Worm (Caenorhabditis elegans): ENCODE data around the gene R160.14.

Gene R160.14

ce11 chrX:4400296-4400695, 28.4 kb upstream of the R160.14 start:
- TF ChIP-seq ref-1 (GFP tag; conservative IDR thresholded peaks at IDR 0.05) = no peak
- TF ChIP-seq ztf-23 (GFP tag; IDR thresholded peaks at IDR 0.05) = no peak
- TF ChIP-seq tab-1 (GFP tag; IDR thresholded peaks at IDR 0.05) = no peak
- no peak for TF ChIP-seq cog-1 (tag; optimal IDR thresholded peaks at IDR 0.05)
- no peak for TF ChIP-seq T22C8.4 (GFP tag; IDR thresholded peaks at IDR 0.05)
- TF ChIP-seq ztf-29 (GFP tag; IDR thresholded peaks at IDR 0.05) = no peak
- TF ChIP-seq flt-1 (GFP tag; IDR thresholded peaks at IDR 0.05) = no peak
- TF ChIP-seq klf-2 (GFP tag; conservative IDR thresholded peaks at IDR 0.05) = no peak
- no peak for TF ChIP-seq med-1 (GFP tag; optimal IDR thresholded peaks at IDR 0.05; ENCODE audit: insufficient read depth)

- TF ChIP-seq cog-1 (tag; optimal IDR thresholded peaks at IDR 0.05) (no peak), ztf-29 (GFP tag; IDR thresholded peaks at IDR 0.05) (no peak), T22C8.4 (GFP tag; IDR thresholded peaks at IDR 0.05) (no peak), tab-1 (GFP tag; IDR thresholded peaks at IDR 0.05) (no peak), ref-1 (GFP tag; conservative IDR thresholded peaks at IDR 0.05) (no peak), flt-1 (GFP tag; IDR thresholded peaks at IDR 0.05) (no peak), klf-2 (GFP tag; conservative IDR thresholded peaks at IDR 0.05) (no peak), ztf-23 (GFP tag; IDR thresholded peaks at IDR 0.05) (no peak), med-1 (GFP tag; optimal IDR thresholded peaks at IDR 0.05; ENCODE audit: insufficient read depth) (no peak)
These were observed 25.6 kb upstream of the R160.14 start for ce11 chrX:4397460-4397859.

DNA sequence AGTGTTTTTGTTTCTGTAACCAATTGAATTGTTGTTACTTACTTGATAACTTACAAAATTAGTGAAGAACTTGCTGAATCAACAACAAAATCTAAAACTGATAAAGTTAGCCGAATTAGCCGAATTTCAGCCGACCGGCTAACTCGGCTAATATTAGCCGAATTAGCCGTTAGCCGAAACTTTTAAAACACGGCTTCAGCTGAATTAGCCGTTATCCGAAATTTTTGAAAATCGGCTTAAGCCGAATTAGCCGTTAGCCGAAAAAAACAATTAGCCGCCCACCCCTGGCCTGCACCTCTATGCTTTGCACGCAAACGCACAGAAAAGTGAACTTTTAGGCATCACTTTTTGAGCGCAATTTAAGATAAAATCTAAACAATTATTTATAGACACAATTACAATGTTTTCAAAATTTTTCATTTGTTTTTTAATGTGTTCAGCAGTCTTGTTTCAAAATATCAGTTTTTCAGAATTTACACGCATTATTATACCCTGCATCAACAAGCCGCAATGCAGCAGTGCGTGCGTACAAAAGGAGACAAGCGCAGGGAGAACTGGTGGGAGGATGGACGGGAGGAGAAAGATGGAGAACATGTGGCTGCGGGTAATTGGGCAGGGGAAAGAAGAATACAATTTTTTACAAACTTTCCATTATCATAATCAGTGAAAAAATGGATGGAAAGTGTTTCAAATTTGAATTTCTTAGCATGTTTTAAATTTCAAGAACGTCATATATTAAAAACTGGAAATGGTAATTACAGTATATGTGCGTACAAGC, 23.4 kb upstream of the R160.14 start:
- no peak for TF ChIP-seq flt-1 (GFP tag; IDR thresholded peaks at IDR 0.05)
- peak; percentile 48; the same call in 1 of the 2 replicates for TF ChIP-seq ztf-23 (GFP tag; IDR thresholded peaks at IDR 0.05)
- no peak for TF ChIP-seq med-1 (GFP tag; optimal IDR thresholded peaks at IDR 0.05; ENCODE audit: insufficient read depth)
- TF ChIP-seq T22C8.4 (GFP tag; IDR thresholded peaks at IDR 0.05) = no peak
- peak; percentile 54 for TF ChIP-seq cog-1 (tag; optimal IDR thresholded peaks at IDR 0.05)

DNA sequence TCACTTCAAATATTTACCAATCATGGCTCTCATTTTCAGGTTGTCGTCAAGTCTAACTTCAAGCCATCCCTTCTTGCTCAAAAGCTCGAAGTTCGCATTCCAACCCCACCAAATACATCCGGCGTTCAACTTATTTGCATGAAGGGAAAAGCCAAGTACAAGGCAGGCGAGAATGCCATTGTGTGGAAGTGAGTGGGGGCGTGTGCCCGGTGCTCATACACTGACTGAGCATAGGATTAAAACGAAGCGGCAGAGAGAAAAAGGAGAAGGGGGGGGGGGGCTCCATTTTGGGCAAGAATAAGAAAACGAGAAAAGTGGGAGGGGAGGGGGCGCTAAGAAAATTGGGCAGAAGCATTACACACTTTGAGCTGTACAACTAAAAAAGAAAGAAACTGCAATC, 19.8 kb upstream of the R160.14 start:
- TF ChIP-seq ztf-23 (GFP tag; IDR thresholded peaks at IDR 0.05) (no peak), ref-1 (GFP tag; conservative IDR thresholded peaks at IDR 0.05) (no peak), med-1 (GFP tag; optimal IDR thresholded peaks at IDR 0.05; ENCODE audit: insufficient read depth) (no peak), T22C8.4 (GFP tag; IDR thresholded peaks at IDR 0.05) (no peak), ztf-29 (GFP tag; IDR thresholded peaks at IDR 0.05) (no peak), flt-1 (GFP tag; IDR thresholded peaks at IDR 0.05) (no peak), cog-1 (tag; optimal IDR thresholded peaks at IDR 0.05) (no peak)

DNA sequence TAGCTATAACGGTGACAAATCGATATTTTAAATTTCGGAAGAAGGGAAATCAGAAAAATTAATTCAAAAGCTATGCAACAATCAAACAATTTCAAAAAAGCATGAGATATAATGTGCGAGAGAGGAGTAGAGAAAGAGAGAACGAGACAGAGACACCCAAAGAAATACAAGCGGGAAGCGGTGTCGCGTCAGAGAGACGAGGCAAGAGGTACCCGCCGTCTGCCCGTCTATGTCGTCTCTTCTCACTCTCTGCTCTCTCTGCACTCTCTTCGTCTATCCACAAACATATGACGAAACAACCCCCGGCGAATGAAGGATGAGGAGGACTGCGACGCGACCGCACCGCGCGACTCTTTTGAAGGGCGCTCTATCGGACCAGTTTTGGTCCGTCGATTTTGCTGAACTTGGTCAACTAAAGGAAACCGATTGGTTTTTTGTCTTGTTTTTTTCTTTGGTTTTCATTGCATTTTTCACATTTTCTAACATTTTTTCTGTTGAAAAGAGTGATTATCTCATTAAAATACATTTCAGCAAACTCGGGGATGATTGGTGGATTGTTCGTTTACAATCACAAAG, 17.0 kb upstream of the R160.14 start, which contains the start of gene dpy-23:
dpy-23 (plus strand) TSS at position 526 of the 576 bp plus-strand sequence.
- TF ChIP-seq ztf-29 (GFP tag; IDR thresholded peaks at IDR 0.05) (no peak), med-1 (GFP tag; optimal IDR thresholded peaks at IDR 0.05; ENCODE audit: insufficient read depth) (no peak), flt-1 (GFP tag; IDR thresholded peaks at IDR 0.05) (0 out of 2 replicates have a peak, but pooled peaks have one; percentile 46), cog-1 (tag; optimal IDR thresholded peaks at IDR 0.05) (peak; percentile 91), T22C8.4 (GFP tag; IDR thresholded peaks at IDR 0.05) (no peak), ztf-23 (GFP tag; IDR thresholded peaks at IDR 0.05) (no peak), klf-2 (GFP tag; conservative IDR thresholded peaks at IDR 0.05) (no peak)

ce11 chrX:4386493-4386892, 14.6 kb upstream of the R160.14 start:
- TF ChIP-seq tab-1 (GFP tag; IDR thresholded peaks at IDR 0.05) (no peak), ztf-29 (GFP tag; IDR thresholded peaks at IDR 0.05) (no peak), med-1 (GFP tag; optimal IDR thresholded peaks at IDR 0.05; ENCODE audit: insufficient read depth) (no peak), T22C8.4 (GFP tag; IDR thresholded peaks at IDR 0.05) (no peak), flt-1 (GFP tag; IDR thresholded peaks at IDR 0.05) (no peak), ref-1 (GFP tag; conservative IDR thresholded peaks at IDR 0.05) (no peak), ztf-23 (GFP tag; IDR thresholded peaks at IDR 0.05) (no peak), cog-1 (tag; optimal IDR thresholded peaks at IDR 0.05) (no peak), klf-2 (GFP tag; conservative IDR thresholded peaks at IDR 0.05) (no peak)

DNA sequence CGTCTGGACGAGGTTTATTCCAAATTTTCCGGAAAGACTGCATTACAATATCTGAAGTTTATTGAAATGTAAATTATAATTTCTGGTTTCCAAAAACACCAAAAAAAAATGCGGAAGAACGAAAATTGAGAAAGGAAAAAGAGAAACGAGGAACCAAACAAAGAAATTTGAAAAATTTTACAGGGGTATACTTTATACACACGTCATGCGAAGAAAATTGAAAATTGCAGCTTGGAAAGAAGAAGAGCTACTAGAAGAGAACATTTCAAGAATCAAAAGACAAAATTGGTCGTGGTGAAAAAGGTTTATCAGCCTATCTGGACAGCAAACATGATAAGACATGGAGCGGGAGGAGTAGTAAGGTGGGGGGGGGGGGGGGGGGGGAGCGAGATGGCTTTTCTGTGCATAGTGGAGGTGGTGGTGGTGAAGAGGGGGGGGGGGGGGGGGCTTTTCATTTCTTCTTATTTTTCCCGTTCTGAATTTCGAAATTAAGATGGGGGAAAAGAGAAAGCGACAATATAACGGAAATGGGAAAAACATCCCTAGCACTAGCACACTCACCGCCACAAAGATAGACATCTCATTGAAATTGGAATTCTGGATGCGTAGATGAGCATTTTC, 11.5 kb upstream of the R160.14 start, which contains the start of gene lst-2:
lst-2 (minus strand) TSS at position 51 of the 621 bp plus-strand sequence.
- no peak for TF ChIP-seq flt-1 (GFP tag; IDR thresholded peaks at IDR 0.05)
- TF ChIP-seq ztf-23 (GFP tag; IDR thresholded peaks at IDR 0.05) = no peak
- no peak for TF ChIP-seq klf-2 (GFP tag; conservative IDR thresholded peaks at IDR 0.05)
- no peak for TF ChIP-seq med-1 (GFP tag; optimal IDR thresholded peaks at IDR 0.05; ENCODE audit: insufficient read depth)
- TF ChIP-seq cog-1 (tag; optimal IDR thresholded peaks at IDR 0.05) = no peak
- TF ChIP-seq ztf-29 (GFP tag; IDR thresholded peaks at IDR 0.05) = no peak
- no peak for TF ChIP-seq tab-1 (GFP tag; IDR thresholded peaks at IDR 0.05)
- no peak for TF ChIP-seq T22C8.4 (GFP tag; IDR thresholded peaks at IDR 0.05)
- no peak for TF ChIP-seq ref-1 (GFP tag; conservative IDR thresholded peaks at IDR 0.05)

ce11 chrX:4377689-4378088, 5.8 kb upstream of the R160.14 start, which contains the start of gene R160.12:
Gene R160.12, minus strand, starts transcription at chrX:4377789.
- TF ChIP-seq cog-1 (tag; optimal IDR thresholded peaks at IDR 0.05) = no peak
- TF ChIP-seq med-1 (GFP tag; optimal IDR thresholded peaks at IDR 0.05; ENCODE audit: insufficient read depth) = no peak
- no peak for TF ChIP-seq ref-1 (GFP tag; conservative IDR thresholded peaks at IDR 0.05)
- TF ChIP-seq tab-1 (GFP tag; IDR thresholded peaks at IDR 0.05) = no peak
- no peak for TF ChIP-seq T22C8.4 (GFP tag; IDR thresholded peaks at IDR 0.05)
- no peak for TF ChIP-seq flt-1 (GFP tag; IDR thresholded peaks at IDR 0.05)
- no peak for TF ChIP-seq ztf-23 (GFP tag; IDR thresholded peaks at IDR 0.05)
- TF ChIP-seq ztf-29 (GFP tag; IDR thresholded peaks at IDR 0.05) = no peak
- no peak for TF ChIP-seq klf-2 (GFP tag; conservative IDR thresholded peaks at IDR 0.05)

DNA sequence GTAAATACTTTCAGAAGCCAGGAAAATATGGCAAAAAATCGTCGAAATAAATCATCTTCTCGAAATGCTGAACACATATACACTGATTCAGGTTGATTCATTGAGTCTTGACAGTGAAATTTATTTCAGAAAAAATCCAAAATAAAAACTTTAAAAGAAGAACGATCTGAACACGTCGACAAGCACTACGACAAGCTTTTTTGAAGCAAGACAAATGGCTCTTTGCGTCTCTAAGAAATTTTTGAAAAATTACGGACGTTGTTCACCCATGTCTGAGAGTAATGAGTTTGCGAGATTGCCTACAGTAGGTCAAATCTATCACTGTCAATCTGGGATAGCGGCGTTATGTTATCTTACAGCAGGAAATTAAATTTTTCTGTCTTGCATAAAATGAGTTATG, 4.9 kb upstream of the R160.14 start, which contains the start of gene R160.2:
R160.2 (minus strand) TSS at position 101 of the 400 bp plus-strand sequence.
- no peak for TF ChIP-seq klf-2 (GFP tag; conservative IDR thresholded peaks at IDR 0.05)
- TF ChIP-seq ztf-23 (GFP tag; IDR thresholded peaks at IDR 0.05) = no peak
- TF ChIP-seq ztf-29 (GFP tag; IDR thresholded peaks at IDR 0.05) = no peak

Data from whole organism, midembryonic.